Worm (Caenorhabditis elegans): ENCODE results near the gene idpb-3.

DNA sequence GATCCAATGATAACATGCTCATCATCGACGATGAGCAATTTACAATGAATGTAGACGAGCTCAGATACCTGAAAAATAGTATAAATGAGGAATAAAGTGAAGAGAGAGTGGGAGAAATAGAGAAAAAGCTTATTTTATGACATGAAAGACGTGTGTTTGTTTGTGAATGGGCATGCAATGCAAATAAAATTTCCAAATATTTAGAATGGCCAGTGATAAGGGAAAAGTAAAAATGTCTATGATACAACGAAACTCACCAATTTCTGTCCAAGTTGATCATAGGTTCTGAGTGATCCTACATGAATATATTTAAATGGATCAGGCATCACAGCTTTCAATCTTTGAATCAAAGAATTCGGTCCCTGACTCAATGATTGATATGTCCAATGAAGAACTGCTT lies 15.5 kb downstream of the idpb-3 start:
- peak; percentile 52 for TF ChIP-seq pha-4 (tag; optimal IDR thresholded peaks at IDR 0.05)
- TF ChIP-seq pqm-1 (tag; optimal IDR thresholded peaks at IDR 0.05) = peak; percentile 13
- no peak for TF ChIP-seq mdl-1 (tag; optimal IDR thresholded peaks at IDR 0.05)
- no peak for TF ChIP-seq nhr-28 (tag; optimal IDR thresholded peaks at IDR 0.05)
- TF ChIP-seq fkh-10 (GFP tag; optimal IDR thresholded peaks at IDR 0.05) = no peak
- TF ChIP-seq unc-62 (GFP tag; optimal IDR thresholded peaks at IDR 0.05) = no peak
- TF ChIP-seq lin-39 (tag; optimal IDR thresholded peaks at IDR 0.05) = no peak
- TF ChIP-seq ztf-11 (tag; optimal IDR thresholded peaks at IDR 0.05) = no peak

All from whole organism, L3 larva.